Worm (Caenorhabditis elegans) whole organism, dauer: Measurements from ENCODE around the gene pgap-2.
"Not testable (repeated sequence)": the region's sequence is repeated elsewhere in the genome, so short reads cannot be mapped to it uniquely, and the experiment has no call there.

Experiments
- unc-62 ChIP-seq: sonication (generic microtip); optimal IDR thresholded peaks from 2 replicates; lab custom pipeline; 2017; ENCODE audit warnings: missing biosample characterization, missing genetic modification reagents, missing genetic modification characterization

Gene pgap-2

DNA sequence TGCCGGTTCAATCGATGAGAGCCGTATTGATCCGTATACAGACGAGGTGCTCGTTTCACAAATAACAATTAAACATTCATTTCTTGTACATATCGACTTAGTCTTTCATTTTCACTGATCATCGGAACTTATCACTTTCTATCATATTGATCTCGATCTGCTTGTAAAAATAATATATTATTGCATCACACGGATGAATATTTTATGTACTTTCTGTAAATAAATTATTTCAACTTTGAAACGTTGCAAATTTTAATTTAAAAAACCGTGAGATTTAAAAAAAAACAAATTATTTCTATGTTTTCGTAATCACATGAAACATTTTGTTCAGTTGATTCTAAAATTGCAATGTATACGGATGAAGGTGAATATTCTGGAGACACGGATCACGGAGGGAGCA, 37.3 kb downstream of the pgap-2 start, which contains the start of gene twk-6:
Gene twk-6 (plus strand): TSS at position 301 of the 400 bp plus-strand sequence.
- not testable (repeated sequence) for TF ChIP-seq unc-62 (GFP tag; lab: Kevin White, UChicago)

DNA sequence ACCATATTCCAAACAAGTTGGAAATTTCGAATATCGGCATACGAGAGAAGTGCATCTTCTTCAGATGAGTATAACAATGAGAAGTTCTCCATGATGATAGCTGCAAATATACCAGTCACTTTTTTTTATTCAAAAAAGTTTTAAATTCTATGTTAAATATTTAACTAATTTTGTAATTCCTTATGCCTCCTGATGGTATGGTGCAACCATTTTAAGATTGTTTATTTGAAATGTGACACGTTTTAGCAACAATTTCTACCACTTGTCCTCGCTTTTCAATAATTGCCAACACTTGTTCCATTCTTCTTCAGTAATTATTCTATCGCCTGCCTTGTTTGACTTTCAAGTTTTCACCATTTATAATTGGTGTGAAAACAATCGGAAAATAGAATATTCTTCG, 40.6 kb downstream of the pgap-2 start, which contains the start of gene F17C8.6:
Gene F17C8.6 (minus strand): TSS at position 101 of the 400 bp plus-strand sequence.
- TF ChIP-seq unc-62 (GFP tag; lab: Kevin White, UChicago), result no peak

DNA sequence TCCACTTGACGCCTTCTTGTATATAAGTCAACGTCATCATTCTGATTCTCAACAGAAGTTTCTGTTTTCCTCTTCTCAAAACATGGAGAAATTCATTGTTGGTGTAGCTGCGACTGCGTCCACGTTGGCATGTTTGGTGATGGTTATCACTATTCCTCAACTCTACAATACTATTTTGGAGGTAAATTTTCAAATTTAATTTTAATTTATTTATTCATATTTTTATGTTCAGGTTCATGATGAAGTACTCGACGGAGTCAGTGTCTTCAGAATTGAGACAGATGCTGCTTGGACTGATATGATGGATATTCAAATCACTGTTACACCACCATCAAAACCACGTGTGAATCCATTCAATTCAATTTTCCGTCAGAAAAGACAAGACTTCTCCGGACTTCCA, 42.8 kb downstream of the pgap-2 start, which contains the start of gene col-89:
Gene col-89 (plus strand): TSS at position 19 of the 400 bp plus-strand sequence.
- no peak for TF ChIP-seq unc-62 (GFP tag; lab: Kevin White, UChicago)

DNA sequence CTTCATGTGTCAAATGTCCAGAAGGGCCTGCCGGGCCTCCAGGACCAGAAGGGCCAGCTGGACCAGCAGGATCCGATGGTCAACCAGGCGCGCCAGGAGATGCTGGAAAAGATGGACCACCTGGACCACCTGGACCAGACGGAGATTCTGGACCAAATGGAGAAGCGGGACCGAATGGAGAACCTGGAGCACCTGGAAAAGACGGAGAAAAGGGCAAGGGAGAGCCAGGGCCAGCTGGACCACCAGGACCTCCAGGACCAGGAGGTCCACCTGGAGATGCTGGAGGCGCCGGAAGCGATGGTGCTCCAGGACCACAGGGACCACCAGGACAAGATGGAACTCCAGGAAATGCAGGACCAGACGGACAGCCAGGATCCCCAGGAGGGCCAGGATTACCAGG, 43.4 kb downstream of the pgap-2 start:
- TF ChIP-seq unc-62 (GFP tag; lab: Kevin White, UChicago), result no peak

DNA sequence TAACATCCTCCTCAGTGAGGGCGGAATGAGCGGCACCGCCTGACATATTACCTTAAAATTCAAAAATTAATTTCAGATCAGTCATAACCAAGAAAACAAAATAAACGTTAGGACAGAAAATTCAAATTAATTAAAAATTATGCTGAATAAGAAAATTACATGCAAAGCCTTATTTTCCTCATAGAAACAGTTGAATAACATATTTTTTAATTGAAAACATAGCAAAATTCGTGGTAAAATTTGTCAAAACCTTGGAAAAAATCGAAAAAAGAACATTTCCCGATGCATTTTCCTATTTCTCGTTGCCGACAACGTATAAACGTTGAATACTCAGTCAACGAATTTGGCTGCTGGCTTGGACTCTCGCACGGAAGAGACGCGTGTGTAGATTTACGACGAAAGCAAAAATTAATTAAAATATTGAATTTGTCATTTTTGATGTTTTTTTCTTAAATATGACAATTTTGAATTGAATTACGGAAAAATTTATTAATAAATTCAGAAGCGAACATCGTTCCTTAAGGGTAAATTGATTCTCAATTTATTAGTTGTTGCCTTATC, 48.8 kb downstream of the pgap-2 start, which contains the start of the genes rps-0 and rbg-3:
Gene rps-0 (minus strand): TSS at position 51 of the 561 bp plus-strand sequence.
Gene rbg-3 (plus strand): TSS at position 424 of the 561 bp plus-strand sequence.
- no peak for TF ChIP-seq unc-62 (GFP tag; lab: Kevin White, UChicago)
